Fruit fly (Drosophila melanogaster) whole organism, embryonic: ENCODE data around the gene Rab3-GEF.

Experiments
- B-H1 ChIP-seq: fragments of 200-800 bp; sonication (Bioruptor generic); IDR thresholded peaks from 3 replicates; pipeline ENCODE4 v1.3.6; 2022; ENCODE audit warnings: missing biosample characterization, missing genetic modification characterization
- B-H2 ChIP-seq: fragments of 200-800 bp; sonication (Bioruptor generic); optimal IDR thresholded peaks from 2 replicates; lab custom pipeline; 2018; ENCODE audit warnings: missing biosample characterization, mild to moderate bottlenecking, missing genetic modification characterization
- BEAF-32 ChIP-seq: fragments of 200-800 bp; sonication (Bioruptor generic); optimal IDR thresholded peaks from 3 replicates; lab custom pipeline; 2017; ENCODE audit warnings: missing biosample characterization, missing genetic modification characterization, mild to moderate bottlenecking, moderate library complexity, missing genetic modification reagents
- CG11504 ChIP-seq: fragments of 200-800 bp; sonication (Bioruptor generic); optimal IDR thresholded peaks from 3 replicates; lab custom pipeline; 2019; ENCODE audit warnings: missing biosample characterization, mild to moderate bottlenecking, missing genetic modification characterization, moderate library complexity
- CG12299 ChIP-seq: fragments of 200-800 bp; sonication (Bioruptor generic); optimal IDR thresholded peaks from 2 replicates; lab custom pipeline; 2018; ENCODE audit warnings: missing biosample characterization, mild to moderate bottlenecking, missing genetic modification characterization
- CG13424 ChIP-seq: fragments of 200-800 bp; sonication (Bioruptor generic); optimal IDR thresholded peaks from 2 replicates; lab custom pipeline; 2019; ENCODE audit warnings: missing biosample characterization, mild to moderate bottlenecking, missing genetic modification characterization, moderate library complexity
- CG13894 ChIP-seq: fragments of 200-800 bp; sonication (Bioruptor generic); optimal IDR thresholded peaks from 3 replicates; lab custom pipeline; 2018; ENCODE audit warnings: missing biosample characterization, mild to moderate bottlenecking, missing genetic modification characterization, moderate library complexity
- CG14050 ChIP-seq: fragments of 200-800 bp; sonication (Bioruptor generic); IDR thresholded peaks from 3 replicates; pipeline ENCODE4 v1.3.6; 2022; ENCODE audit warnings: missing biosample characterization, missing genetic modification characterization
- CG14860 ChIP-seq: fragments of 200-800 bp; sonication (Bioruptor generic); IDR thresholded peaks from 3 replicates; pipeline ENCODE4 v1.3.6; 2022; ENCODE audit warnings: missing biosample characterization, missing genetic modification characterization; ENCODE audit not compliant: partially characterized antibody
- CG15479 ChIP-seq: fragments of 200-800 bp; sonication (Bioruptor generic); optimal IDR thresholded peaks from 3 replicates; lab custom pipeline; 2019; ENCODE audit warnings: missing biosample characterization, mild to moderate bottlenecking, missing genetic modification characterization, moderate library complexity
- CG1647 ChIP-seq: fragments of 200-800 bp; sonication (Bioruptor generic); optimal IDR thresholded peaks from 3 replicates; lab custom pipeline; 2016; ENCODE audit warnings: missing biosample characterization, missing genetic modification characterization
- CG16779 ChIP-seq: fragments of 200-800 bp; sonication (Bioruptor generic); IDR thresholded peaks from 2 replicates; pipeline ENCODE4 v1.3.6; 2022; ENCODE audit warnings: missing biosample characterization, missing genetic modification characterization
- CG2678 ChIP-seq: fragments of 200-800 bp; sonication (Bioruptor generic); optimal IDR thresholded peaks from 3 replicates; lab custom pipeline; 2019; ENCODE audit warnings: missing biosample characterization, mild to moderate bottlenecking, missing genetic modification characterization, moderate library complexity
- CG3838 ChIP-seq: fragments of 200-800 bp; sonication (Bioruptor generic); optimal IDR thresholded peaks from 3 replicates; lab custom pipeline; 2016; ENCODE audit warnings: missing biosample characterization, missing genetic modification characterization
- CG43689 ChIP-seq: fragments of 200-800 bp; sonication (Bioruptor generic); IDR thresholded peaks from 2 replicates; pipeline ENCODE4 v1.3.6; 2022; ENCODE audit warnings: missing biosample characterization, missing genetic modification characterization
- CG5180 ChIP-seq: fragments of 200-800 bp; sonication (Bioruptor generic); optimal IDR thresholded peaks from 3 replicates; lab custom pipeline; 2017; ENCODE audit warnings: missing biosample characterization, missing genetic modification characterization, mild to moderate bottlenecking, moderate library complexity, missing genetic modification reagents
- CG5245 ChIP-seq: fragments of 200-800 bp; sonication (Bioruptor generic); optimal IDR thresholded peaks from 3 replicates; lab custom pipeline; 2016; ENCODE audit warnings: missing biosample characterization, missing genetic modification characterization
- CG6254 ChIP-seq: fragments of 200-800 bp; sonication (Bioruptor generic); optimal IDR thresholded peaks from 3 replicates; lab custom pipeline; 2017; ENCODE audit warnings: mild to moderate bottlenecking, missing biosample characterization, missing genetic modification reagents, missing genetic modification characterization
- CG6654 ChIP-seq: fragments of 200-800 bp; sonication (Bioruptor generic); optimal IDR thresholded peaks from 2 replicates; lab custom pipeline; 2017; ENCODE audit warnings: missing biosample characterization, mild to moderate bottlenecking, missing genetic modification characterization
- CG7372 ChIP-seq: fragments of 200-800 bp; sonication (Bioruptor generic); IDR thresholded peaks from 2 replicates; pipeline ENCODE4 v1.3.6; 2022; ENCODE audit warnings: missing biosample characterization, missing genetic modification characterization
- CG9797 ChIP-seq: fragments of 200-800 bp; sonication (Bioruptor generic); optimal IDR thresholded peaks from 3 replicates; lab custom pipeline; 2018; ENCODE audit warnings: missing biosample characterization, mild to moderate bottlenecking, missing genetic modification characterization
- CoRest ChIP-seq: fragments of 200-800 bp; sonication (Bioruptor generic); optimal IDR thresholded peaks from 3 replicates; lab custom pipeline; 2018; ENCODE audit warnings: missing biosample characterization, mild to moderate bottlenecking, missing genetic modification characterization, moderate library complexity
- Dad ChIP-seq: fragments of 200-800 bp; sonication (Bioruptor generic); optimal IDR thresholded peaks from 3 replicates; lab custom pipeline; 2016; ENCODE audit warnings: missing biosample characterization, missing genetic modification characterization
- ERR ChIP-seq: fragments of 200-800 bp; sonication (Bioruptor generic); optimal IDR thresholded peaks from 2 replicates; lab custom pipeline; 2016; ENCODE audit warnings: missing biosample characterization, missing genetic modification characterization
- Fer1 ChIP-seq: fragments of 200-800 bp; sonication (Bioruptor generic); optimal IDR thresholded peaks from 2 replicates; lab custom pipeline; 2017; ENCODE audit warnings: missing biosample characterization, mild to moderate bottlenecking, missing genetic modification characterization
- NFAT ChIP-seq: fragments of 200-800 bp; sonication (Bioruptor generic); IDR thresholded peaks from 2 replicates; pipeline ENCODE4 v1.3.6; 2022; ENCODE audit warnings: missing biosample characterization, missing genetic modification characterization
- NfI ChIP-seq: fragments of 200-800 bp; sonication (Bioruptor generic); optimal IDR thresholded peaks from 3 replicates; lab custom pipeline; 2018; ENCODE audit warnings: missing biosample characterization, mild to moderate bottlenecking, missing genetic modification characterization, moderate library complexity
- Spps ChIP-seq: fragments of 200-800 bp; sonication (Bioruptor generic); optimal IDR thresholded peaks from 2 replicates; lab custom pipeline; 2018; ENCODE audit warnings: missing biosample characterization, mild to moderate bottlenecking, missing genetic modification characterization
- cg ChIP-seq: fragments of 200-800 bp; sonication (Bioruptor generic); optimal IDR thresholded peaks from 3 replicates; lab custom pipeline; 2019; ENCODE audit warnings: missing biosample characterization, mild to moderate bottlenecking, missing genetic modification characterization, moderate library complexity
- chinmo ChIP-seq: fragments of 200-800 bp; sonication (Bioruptor generic); IDR thresholded peaks from 4 replicates; pipeline ENCODE4 v1.3.6; 2022; ENCODE audit warnings: missing biosample characterization, missing genetic modification characterization; ENCODE audit not compliant: partially characterized antibody
- dimm ChIP-seq: fragments of 200-800 bp; sonication (Bioruptor generic); IDR thresholded peaks from 2 replicates; pipeline ENCODE4 v1.3.6; 2022; ENCODE audit warnings: missing biosample characterization, missing genetic modification characterization
- dm ChIP-seq: fragments of 200-800 bp; sonication (Bioruptor generic); optimal IDR thresholded peaks from 3 replicates; lab custom pipeline; 2016; ENCODE audit warnings: missing biosample characterization, missing genetic modification characterization
- dysf ChIP-seq: fragments of 200-800 bp; sonication (Bioruptor generic); IDR thresholded peaks from 3 replicates; pipeline ENCODE4 v1.3.6; 2022; ENCODE audit warnings: missing biosample characterization, missing genetic modification characterization
- fd102C ChIP-seq: fragments of 200-800 bp; sonication (Bioruptor generic); optimal IDR thresholded peaks from 2 replicates; lab custom pipeline; 2018; ENCODE audit warnings: missing biosample characterization, mild to moderate bottlenecking, missing genetic modification characterization, moderate library complexity
- gce ChIP-seq: fragments of 200-800 bp; sonication (Bioruptor generic); IDR thresholded peaks from 3 replicates; pipeline ENCODE4 v1.3.6; 2022; ENCODE audit warnings: missing biosample characterization, missing genetic modification characterization
- gsb-n ChIP-seq: fragments of 200-800 bp; sonication (Bioruptor generic); optimal IDR thresholded peaks from 3 replicates; lab custom pipeline; 2018; ENCODE audit warnings: missing biosample characterization, mild to moderate bottlenecking, missing genetic modification characterization
- her ChIP-seq: fragments of 200-800 bp; sonication (Bioruptor generic); optimal IDR thresholded peaks from 2 replicates; lab custom pipeline; 2016; ENCODE audit warnings: missing biosample characterization, missing genetic modification characterization
- hth ChIP-seq: fragments of >200 bp; optimal IDR thresholded peaks from 2 replicates; lab custom pipeline; 2017; ENCODE audit warnings: inconsistent platforms
- inv ChIP-seq: fragments of 200-800 bp; sonication (Bioruptor generic); IDR thresholded peaks from 2 replicates; pipeline ENCODE4 v1.3.6; 2022; ENCODE audit warnings: missing biosample characterization, missing genetic modification characterization; ENCODE audit not compliant: partially characterized antibody
- klu ChIP-seq: fragments of 200-800 bp; sonication (Bioruptor generic); IDR thresholded peaks from 2 replicates; pipeline ENCODE4 v1.3.6; 2022; ENCODE audit warnings: missing biosample characterization, missing genetic modification characterization
- lab ChIP-seq: fragments of 200-800 bp; sonication (Bioruptor generic); optimal IDR thresholded peaks from 3 replicates; lab custom pipeline; 2017; ENCODE audit warnings: missing biosample characterization, missing genetic modification characterization, mild to moderate bottlenecking, moderate library complexity, missing genetic modification reagents
- lov ChIP-seq, 2 experiments: fragments of 200-800 bp in 1 of 2; fragments of >200 bp in 1 of 2; sonication (Bioruptor generic) in 1 of 2; IDR thresholded peaks in 1 of 2; optimal IDR thresholded peaks in 1 of 2; 2 replicates in 1 of 2; 3 replicates in 1 of 2; pipeline versions ENCODE4 v1.3.6 to Lab custom; 2017 to 2022; ENCODE audit warnings: missing biosample characterization in 1 of 2, missing genetic modification characterization in 1 of 2
- psq ChIP-seq: fragments of 200-800 bp; sonication (Bioruptor generic); optimal IDR thresholded peaks from 2 replicates; lab custom pipeline; 2017; ENCODE audit warnings: missing biosample characterization, missing genetic modification characterization
- pum ChIP-seq: fragments of 200-800 bp; sonication (Bioruptor generic); optimal IDR thresholded peaks from 2 replicates; lab custom pipeline; 2016; ENCODE audit warnings: missing biosample characterization, missing genetic modification characterization
- sob ChIP-seq: fragments of 200-800 bp; sonication (Bioruptor generic); IDR thresholded peaks from 2 replicates; pipeline ENCODE4 v1.3.6; 2022; ENCODE audit warnings: missing biosample characterization, missing genetic modification characterization
- tin ChIP-seq: fragments of 200-800 bp; sonication (Bioruptor generic); optimal IDR thresholded peaks from 3 replicates; lab custom pipeline; 2016; ENCODE audit warnings: missing biosample characterization, missing genetic modification characterization
- tna ChIP-seq: fragments of 200-800 bp; sonication (Bioruptor generic); IDR thresholded peaks from 2 replicates; pipeline ENCODE4 v1.3.6; 2022; ENCODE audit warnings: missing biosample characterization, missing genetic modification characterization; ENCODE audit not compliant: partially characterized antibody
- tup ChIP-seq: fragments of 200-800 bp; sonication (Bioruptor generic); optimal IDR thresholded peaks from 2 replicates; lab custom pipeline; 2016; ENCODE audit warnings: missing biosample characterization, mild to moderate bottlenecking, missing genetic modification characterization, moderate library complexity
- usp ChIP-seq: fragments of >200 bp; optimal IDR thresholded peaks from 2 replicates; lab custom pipeline; 2017; ENCODE audit warnings: missing biosample characterization, missing genetic modification characterization

The Rab3-GEF gene

dm6 chrX:15125496-15125895 is 36.0 kb downstream of the Rab3-GEF start, which contains the start of gene drd (continued):
- TF ChIP-seq CG43689 = no peak
- 0 out of 4 replicates have a peak, but pooled peaks have one; percentile 62 for TF ChIP-seq chinmo (GFP tag; lab: Robert Waterston, UW)
- TF ChIP-seq tup = no peak
- TF ChIP-seq inv (GFP tag; lab: Robert Waterston, UW) = no peak
- TF ChIP-seq dimm = no peak
- TF ChIP-seq CG14050 = peak; percentile 40; the same call in 1 of the 3 replicates
- no peak for TF ChIP-seq CG15479 (GFP tag; lab: Kevin White, UChicago)
- TF ChIP-seq gsb-n (tag; lab: Kevin White, UChicago) = no peak
- TF ChIP-seq pum (GFP tag; lab: Kevin White, UChicago) = no peak
- TF ChIP-seq tna (GFP tag; lab: Robert Waterston, UW) = no peak
- TF ChIP-seq CG5180 (GFP tag; lab: Kevin White, UChicago) = peak; percentile 79
- TF ChIP-seq CG3838 (GFP tag; lab: Kevin White, UChicago) = no peak
- TF ChIP-seq BEAF-32 (GFP tag; lab: Kevin White, UChicago) = no peak
- no peak for TF ChIP-seq usp
- no peak for TF ChIP-seq lov (optimal IDR thresholded peaks at IDR 0.05; lab: Kevin White, UChicago)
- no peak for TF ChIP-seq lov (GFP tag; IDR thresholded peaks at IDR 0.05; lab: Robert Waterston, UW)
- peak; percentile 42 for TF ChIP-seq cg (GFP tag; lab: Kevin White, UChicago)
- no peak for TF ChIP-seq hth
- TF ChIP-seq, all 482 proteins: peak for 9

DNA sequence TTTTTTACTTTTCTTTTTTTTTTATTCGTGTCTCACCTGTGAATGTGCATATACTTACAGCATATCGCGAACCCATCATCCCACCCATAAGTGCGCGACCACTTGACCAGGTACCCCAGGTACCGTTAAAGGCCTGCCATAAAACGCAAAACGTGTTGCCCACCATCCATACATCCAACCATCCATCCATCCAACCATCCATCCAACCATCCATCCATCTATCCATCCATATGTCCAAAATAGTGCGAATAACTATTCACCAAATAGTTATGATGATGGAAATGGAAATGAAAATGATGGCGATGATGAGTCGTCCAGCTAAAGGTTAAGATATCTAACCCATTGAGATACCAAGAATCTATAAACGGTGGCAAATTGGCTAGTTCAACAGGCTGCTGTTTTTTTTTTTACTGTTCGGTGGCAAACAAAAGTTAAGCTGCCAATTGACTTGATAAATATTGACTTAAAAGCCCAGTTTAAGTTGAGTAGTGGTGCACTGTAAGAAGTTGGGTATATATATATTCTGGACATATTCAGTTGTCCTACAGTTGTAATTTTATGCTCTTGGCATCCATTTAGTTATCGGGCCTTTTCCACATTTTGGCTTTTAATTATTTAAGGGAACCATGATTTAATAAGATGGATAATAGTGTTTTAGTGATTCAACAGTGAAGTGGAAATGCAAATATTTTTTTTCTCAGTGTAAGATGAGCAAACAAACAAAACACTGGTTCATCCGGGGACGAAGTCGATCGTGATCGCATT is 38.6 kb downstream of the Rab3-GEF start:
- TF ChIP-seq CoRest (tag; lab: Kevin White, UChicago) (peak; percentile 14), psq (GFP tag; lab: Kevin White, UChicago) (no peak), gce (GFP tag; lab: Robert Waterston, UW) (no peak), CG1647 (GFP tag; lab: Kevin White, UChicago) (no peak), NfI (GFP tag; lab: Kevin White, UChicago) (no peak), tin (GFP tag; lab: Kevin White, UChicago) (no peak), Spps (no peak), CG11504 (tag; lab: Kevin White, UChicago) (peak; percentile 46), NFAT (GFP tag; lab: Robert Waterston, UW) (no peak), sob (GFP tag; lab: Robert Waterston, UW) (no peak), CG16779 (no peak), B-H2 (GFP tag; lab: Kevin White, UChicago) (no peak), CG6654 (GFP tag; lab: Kevin White, UChicago) (no peak), CG14860 (no peak), CG9797 (no peak), CG2678 (tag; lab: Kevin White, UChicago) (peak; percentile 45), klu (no peak), fd102C (GFP tag; lab: Kevin White, UChicago) (no peak), dm (GFP tag; lab: Kevin White, UChicago) (no peak), Fer1 (GFP tag; lab: Kevin White, UChicago) (no peak), CG6254 (GFP tag; lab: Kevin White, UChicago) (no peak), B-H1 (GFP tag; lab: Robert Waterston, UW) (no peak), CG5245 (GFP tag; lab: Kevin White, UChicago) (no peak), CG12299 (tag; lab: Kevin White, UChicago) (no peak), lab (GFP tag; lab: Kevin White, UChicago) (peak; percentile 8), her (GFP tag; lab: Kevin White, UChicago) (no peak), Dad (GFP tag; lab: Kevin White, UChicago) (no peak), CG13894 (tag; lab: Kevin White, UChicago) (no peak), ERR (GFP tag; lab: Kevin White, UChicago) (no peak), CG13424 (peak; percentile 19), dysf (0 out of 3 replicates have a peak, but pooled peaks have one; percentile 23), CG7372 (GFP tag; lab: Robert Waterston, UW) (no peak)
